Fruit fly (Drosophila melanogaster) whole organism, pupa: ENCODE measurements around the gene CG9664.

Experiments
- CG10348 ChIP-seq: fragments of 200-800 bp; sonication (Bioruptor generic); IDR thresholded peaks from 2 replicates; pipeline ENCODE4 v1.3.6; 2022; ENCODE audit warnings: missing biosample characterization, missing genetic modification characterization
- CG12605 ChIP-seq: fragments of 200-800 bp; sonication (Bioruptor generic); IDR thresholded peaks from 2 replicates; pipeline ENCODE4 v1.3.6; 2022; ENCODE audit warnings: missing biosample characterization, missing genetic modification characterization
- CG13204 ChIP-seq: fragments of 200-800 bp; sonication (Bioruptor generic); optimal IDR thresholded peaks from 2 replicates; lab custom pipeline; 2018; ENCODE audit warnings: missing biosample characterization, mild to moderate bottlenecking, missing genetic modification characterization, moderate library complexity
- CG14655 ChIP-seq: fragments of 200-800 bp; sonication (Bioruptor generic); optimal IDR thresholded peaks from 3 replicates; lab custom pipeline; 2017; ENCODE audit warnings: mild to moderate bottlenecking, missing biosample characterization, missing genetic modification reagents, missing genetic modification characterization
- CG15710 ChIP-seq: fragments of 200-800 bp; sonication (Bioruptor generic); optimal IDR thresholded peaks from 2 replicates; lab custom pipeline; 2018; ENCODE audit warnings: missing biosample characterization, mild to moderate bottlenecking, missing genetic modification characterization, moderate library complexity
- CG17806 ChIP-seq: fragments of 200-800 bp; sonication (Bioruptor generic); optimal IDR thresholded peaks from 2 replicates; lab custom pipeline; 2018; ENCODE audit warnings: missing biosample characterization, mild to moderate bottlenecking, missing genetic modification characterization, moderate library complexity
- CG32121 ChIP-seq: fragments of 200-800 bp; sonication (Bioruptor generic); IDR thresholded peaks from 2 replicates; pipeline ENCODE4 v1.3.6; 2022; ENCODE audit warnings: missing biosample characterization, missing genetic modification characterization
- CG34367 ChIP-seq: fragments of 200-800 bp; sonication (Bioruptor generic); optimal IDR thresholded peaks from 2 replicates; lab custom pipeline; 2018; ENCODE audit warnings: missing biosample characterization, mild to moderate bottlenecking, missing genetic modification characterization
- CG4496 ChIP-seq: fragments of 200-800 bp; sonication (Bioruptor generic); IDR thresholded peaks from 3 replicates; pipeline ENCODE4 v1.3.6; 2022; ENCODE audit warnings: missing biosample characterization, missing genetic modification characterization
- CG8159 ChIP-seq: fragments of 200-800 bp; sonication (Bioruptor generic); optimal IDR thresholded peaks from 3 replicates; lab custom pipeline; 2018; ENCODE audit warnings: missing biosample characterization, mild to moderate bottlenecking, missing genetic modification characterization, moderate library complexity
- CG8301 ChIP-seq: fragments of 200-800 bp; sonication (Bioruptor generic); optimal IDR thresholded peaks from 2 replicates; lab custom pipeline; 2018; ENCODE audit warnings: missing biosample characterization, mild to moderate bottlenecking, missing genetic modification characterization
- CG9948 ChIP-seq: fragments of 200-800 bp; sonication (Bioruptor generic); optimal IDR thresholded peaks from 2 replicates; lab custom pipeline; 2018; ENCODE audit warnings: missing biosample characterization, mild to moderate bottlenecking, missing genetic modification characterization, moderate library complexity
- D1 ChIP-seq: fragments of 200-800 bp; sonication (Bioruptor generic); optimal IDR thresholded peaks from 2 replicates; lab custom pipeline; 2018; ENCODE audit warnings: missing biosample characterization, mild to moderate bottlenecking, missing genetic modification characterization, moderate library complexity
- EcR ChIP-seq: fragments of 200-800 bp; sonication (Bioruptor generic); optimal IDR thresholded peaks from 3 replicates; lab custom pipeline; 2019; ENCODE audit warnings: missing biosample characterization, missing genetic modification characterization, mild to moderate bottlenecking, moderate library complexity, missing genetic modification reagents
- Ets98B ChIP-seq: fragments of 200-800 bp; sonication (Bioruptor generic); IDR thresholded peaks from 2 replicates; pipeline ENCODE4 v1.3.6; 2022; ENCODE audit warnings: missing biosample characterization, missing genetic modification characterization
- Pif1A ChIP-seq: fragments of 200-800 bp; sonication (Bioruptor generic); optimal IDR thresholded peaks from 3 replicates; lab custom pipeline; 2016; ENCODE audit warnings: missing biosample characterization, missing genetic modification characterization
- Pif1B ChIP-seq: fragments of 200-800 bp; sonication (Bioruptor generic); optimal IDR thresholded peaks from 3 replicates; lab custom pipeline; 2016; ENCODE audit warnings: missing biosample characterization, missing genetic modification characterization
- Snoo ChIP-seq: fragments of 200-800 bp; sonication (Bioruptor generic); optimal IDR thresholded peaks from 3 replicates; lab custom pipeline; 2017; ENCODE audit warnings: missing biosample characterization, mild to moderate bottlenecking, missing genetic modification characterization, inconsistent platforms
- fd96Ca ChIP-seq: fragments of 200-800 bp; sonication (Bioruptor generic); IDR thresholded peaks from 3 replicates; pipeline ENCODE4 v1.3.6; 2022; ENCODE audit warnings: missing biosample characterization, missing genetic modification characterization
- gl ChIP-seq: fragments of 200-800 bp; sonication (Bioruptor generic); optimal IDR thresholded peaks from 2 replicates; lab custom pipeline; 2018; ENCODE audit warnings: missing biosample characterization, mild to moderate bottlenecking, missing genetic modification characterization
- rn ChIP-seq: fragments of 200-800 bp; sonication (Bioruptor generic); IDR thresholded peaks from 2 replicates; pipeline ENCODE4 v1.3.6; 2022; ENCODE audit warnings: missing biosample characterization, missing genetic modification characterization

The CG9664 gene

DNA sequence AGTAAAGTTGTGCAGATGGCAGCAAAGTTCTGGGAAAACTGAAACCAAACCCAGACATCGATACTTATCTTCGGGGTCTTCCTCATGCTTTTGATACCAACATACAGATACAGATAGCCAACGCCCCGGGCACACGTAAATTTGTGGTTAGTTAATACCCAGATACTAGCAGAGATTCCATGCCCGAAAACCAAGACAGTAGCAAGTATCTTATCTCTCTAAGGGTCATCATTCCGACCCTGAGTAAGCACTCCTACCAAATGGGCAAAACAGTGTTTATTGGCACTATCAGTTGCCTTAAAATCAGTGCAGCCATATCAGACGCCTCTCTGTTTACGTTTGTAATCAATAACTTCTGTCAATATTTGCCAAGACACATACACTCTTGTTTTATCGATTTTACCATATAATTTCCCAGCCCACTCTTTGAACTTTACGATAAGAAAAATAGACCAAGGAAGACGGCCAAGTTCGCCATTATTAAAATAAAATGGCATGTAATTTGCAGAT lies 14.0 kb downstream of the CG9664 start, which contains the start of gene OtopLb:
TSS of gene OtopLb (minus strand) at position 51 of the 510 bp plus-strand sequence.
- TF ChIP-seq CG17806 (tag; lab: Kevin White, UChicago) (no peak), CG32121 (GFP tag; lab: Robert Waterston, UW) (no peak), CG8159 (tag; lab: Kevin White, UChicago) (peak; percentile 6), CG34367 (tag; lab: Kevin White, UChicago) (no peak), fd96Ca (GFP tag; lab: Robert Waterston, UW) (no peak), CG15710 (tag; lab: Kevin White, UChicago) (no peak), Pif1A (no peak), Snoo (no peak), Ets98B (GFP tag; lab: Robert Waterston, UW) (no peak)

DNA sequence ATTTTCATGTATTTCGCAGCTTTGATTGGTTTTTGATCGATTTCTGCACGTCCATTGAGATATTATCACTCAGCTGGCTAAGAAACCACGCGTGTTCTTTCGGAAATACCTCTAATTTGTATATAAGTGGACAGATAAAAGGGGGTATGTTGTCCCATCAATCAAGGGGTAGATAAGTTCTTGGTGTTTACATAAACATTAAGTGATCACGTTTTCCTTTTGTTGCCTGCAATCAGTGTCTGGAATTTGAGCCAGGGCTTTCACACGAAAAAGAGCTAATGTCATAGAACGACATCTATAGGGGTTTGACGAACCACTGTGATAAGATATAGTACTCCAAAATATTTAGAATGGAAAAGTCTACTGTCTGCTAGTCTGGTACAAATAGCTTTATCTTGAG lies 15.7 kb downstream of the CG9664 start:
- no peak for TF ChIP-seq Ets98B (GFP tag; lab: Robert Waterston, UW)
- no peak for TF ChIP-seq CG32121 (GFP tag; lab: Robert Waterston, UW)
- no peak for TF ChIP-seq Snoo
- TF ChIP-seq CG4496 (GFP tag; lab: Robert Waterston, UW) = no peak
- no peak for TF ChIP-seq CG8301
- TF ChIP-seq CG12605 (GFP tag; lab: Robert Waterston, UW) = no peak
- no peak for TF ChIP-seq fd96Ca (GFP tag; lab: Robert Waterston, UW)
- TF ChIP-seq, all 21 proteins: peak for 0

DNA sequence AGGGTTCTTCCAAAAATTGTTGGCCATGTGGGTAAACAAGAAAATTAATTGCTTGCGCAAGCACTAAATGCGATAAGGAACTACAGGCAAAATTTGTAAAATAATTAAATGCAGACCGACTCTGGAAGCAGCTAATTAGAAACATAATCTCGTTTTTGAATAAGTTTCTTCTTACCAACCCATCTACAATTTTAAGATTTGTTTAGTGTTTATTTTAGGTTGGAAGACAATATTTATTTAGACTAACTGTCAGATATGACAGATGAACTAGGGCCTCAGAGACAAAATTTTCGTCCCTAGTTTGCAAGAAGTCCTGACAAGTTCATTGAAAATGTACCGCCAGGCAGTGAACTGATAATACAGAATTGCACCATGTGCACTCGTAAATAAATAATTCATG lies 25.4 kb downstream of the CG9664 start, which contains the start of gene CG3347:
TSS of gene CG3347 (plus strand) at position 301 of the 400 bp plus-strand sequence.
- TF ChIP-seq Ets98B (GFP tag; lab: Robert Waterston, UW) = no peak
- no peak for TF ChIP-seq CG10348 (GFP tag; lab: Robert Waterston, UW)
- no peak for TF ChIP-seq CG8159 (tag; lab: Kevin White, UChicago)
- no peak for TF ChIP-seq CG13204 (GFP tag; lab: Kevin White, UChicago)
- no peak for TF ChIP-seq Pif1B
- no peak for TF ChIP-seq CG8301
- no peak for TF ChIP-seq CG9948 (tag; lab: Kevin White, UChicago)
- no peak for TF ChIP-seq CG17806 (tag; lab: Kevin White, UChicago)
- TF ChIP-seq fd96Ca (GFP tag; lab: Robert Waterston, UW) = no peak
- no peak for TF ChIP-seq EcR (GFP tag; lab: Kevin White, UChicago)
- TF ChIP-seq Snoo = no peak
- no peak for TF ChIP-seq Pif1A
- TF ChIP-seq CG4496 (GFP tag; lab: Robert Waterston, UW) = no peak
- TF ChIP-seq rn (GFP tag; lab: Robert Waterston, UW) = no peak
- TF ChIP-seq CG34367 (tag; lab: Kevin White, UChicago) = no peak
- TF ChIP-seq CG14655 (GFP tag; lab: Kevin White, UChicago) = no peak
- no peak for TF ChIP-seq CG32121 (GFP tag; lab: Robert Waterston, UW)
- TF ChIP-seq gl (tag; lab: Kevin White, UChicago) = no peak
- TF ChIP-seq CG15710 (tag; lab: Kevin White, UChicago) = no peak
- no peak for TF ChIP-seq D1 (tag; lab: Kevin White, UChicago)

DNA sequence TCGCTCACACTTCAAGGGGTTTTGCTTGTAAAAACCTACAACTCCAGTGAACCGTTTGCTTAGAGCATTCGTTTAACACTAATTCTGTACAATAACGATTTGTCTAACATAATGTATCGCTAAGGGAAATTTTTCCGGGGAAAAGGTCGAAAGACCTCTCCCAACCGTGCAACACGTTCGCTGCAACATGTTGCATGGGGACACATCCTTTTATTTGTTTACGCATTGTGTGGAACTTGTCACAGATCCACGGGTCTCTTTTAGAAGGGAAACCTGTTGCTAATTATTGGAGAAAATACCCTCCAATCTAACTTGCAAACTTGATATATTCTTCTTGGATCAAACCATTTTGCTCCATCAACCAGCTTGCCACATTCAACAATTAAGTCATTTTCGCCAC lies 28.9 kb downstream of the CG9664 start:
- TF ChIP-seq Pif1B (no peak), CG12605 (GFP tag; lab: Robert Waterston, UW) (0 out of 2 replicates have a peak, but pooled peaks have one; percentile 15), CG8301 (no peak)
- TF ChIP-seq, all 21 proteins: peak for 1

DNA sequence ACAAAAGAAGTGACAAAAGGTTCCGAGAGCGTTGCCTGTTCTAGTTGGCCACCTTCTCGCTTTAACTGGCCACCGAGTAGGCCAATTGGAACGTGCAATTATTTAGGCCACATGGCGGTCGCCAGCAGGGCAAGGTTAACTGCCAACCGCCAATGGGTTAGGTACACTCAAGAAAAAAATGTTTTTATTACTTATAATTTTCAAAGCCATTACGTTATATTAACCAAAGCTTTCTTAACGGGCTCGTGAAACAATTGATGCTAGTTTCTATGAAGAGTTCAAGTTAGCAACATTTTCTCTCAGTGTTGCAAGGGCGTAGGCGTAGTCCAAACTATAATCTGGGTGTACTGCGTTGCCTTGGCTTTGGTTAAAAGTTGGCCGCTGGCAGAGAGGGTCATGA lies 48.5 kb downstream of the CG9664 start:
- TF ChIP-seq CG8159 (tag; lab: Kevin White, UChicago) (peak; percentile 23), CG15710 (tag; lab: Kevin White, UChicago) (no peak), CG4496 (GFP tag; lab: Robert Waterston, UW) (peak; percentile 59; the same call in 2 of the 3 replicates), gl (tag; lab: Kevin White, UChicago) (no peak), CG14655 (GFP tag; lab: Kevin White, UChicago) (peak; percentile 12), Ets98B (GFP tag; lab: Robert Waterston, UW) (peak; percentile 28; the same call in 1 of the 2 replicates), fd96Ca (GFP tag; lab: Robert Waterston, UW) (0 out of 3 replicates have a peak, but pooled peaks have one; percentile 60)
